Worm (Caenorhabditis elegans) whole organism, L4 larva: ENCODE data around the gene F59E11.5.

Experiments
- ZK546.5 ChIP-seq, 2 experiments: sonication (generic microtip); optimal IDR thresholded peaks; 2 replicates each; lab custom pipeline; 2017; ENCODE audit warnings: missing biosample characterization in 2 of 2, missing genetic modification characterization in 2 of 2
- ceh-82 ChIP-seq: sonication (generic microtip); optimal IDR thresholded peaks from 2 replicates; lab custom pipeline; 2017; ENCODE audit warnings: missing biosample characterization, missing genetic modification characterization
- daf-19 ChIP-seq: fragments of 200-800 bp; sonication (Bioruptor generic); conservative IDR thresholded peaks from 2 replicates; pipeline ENCODE4 v1.3.6; 2022; ENCODE audit warnings: missing genetic modification characterization, missing compliant biosample characterization
- dmd-8 ChIP-seq: fragments of 200-800 bp; sonication (Bioruptor generic); IDR thresholded peaks from 2 replicates; pipeline ENCODE4 v1.3.6; 2022; ENCODE audit warnings: missing genetic modification characterization, missing compliant biosample characterization
- dmd-9 ChIP-seq: fragments of 200-800 bp; sonication (Bioruptor generic); IDR thresholded peaks from 2 replicates; pipeline ENCODE4 v1.3.6; 2022; ENCODE audit warnings: missing genetic modification reagents, missing genetic modification characterization, missing compliant biosample characterization
- hlh-30 ChIP-seq: sonication (generic microtip); optimal IDR thresholded peaks from 2 replicates; lab custom pipeline; 2017; ENCODE audit warnings: antibody characterized with exemption, mild to moderate bottlenecking, missing genetic modification characterization, missing compliant biosample characterization; ENCODE audit not compliant: insufficient read depth
- madf-9 ChIP-seq: fragments of 200-800 bp; sonication (Bioruptor generic); conservative IDR thresholded peaks from 2 replicates; pipeline ENCODE4 v1.3.6; 2022; ENCODE audit warnings: missing genetic modification reagents, missing genetic modification characterization, missing compliant biosample characterization
- mdl-1 ChIP-seq, 2 experiments: fragments of 150-350 bp in 1 of 2; sonication (generic microtip) in 1 of 2; optimal IDR thresholded peaks; 2 replicates each; lab custom pipeline; 2014 to 2017; ENCODE audit warnings: missing biosample characterization in 2 of 2, missing genetic modification characterization in 2 of 2
- pha-4 ChIP-seq, 2 experiments: fragments of 150-350 bp in 1 of 2; fragments of 200-800 bp in 1 of 2; sonication (Bioruptor generic) in 1 of 2; IDR thresholded peaks in 1 of 2; optimal IDR thresholded peaks in 1 of 2; 2 replicates each; pipeline versions ENCODE4 v1.3.6 to Lab custom; 2014 to 2022; ENCODE audit warnings: missing genetic modification characterization in 2 of 2, missing genetic modification reagents in 2 of 2, missing biosample characterization in 1 of 2, missing compliant biosample characterization in 1 of 2
- sdz-12 ChIP-seq: fragments of 200-800 bp; sonication (Bioruptor generic); optimal IDR thresholded peaks from 2 replicates; lab custom pipeline; 2018; ENCODE audit warnings: mild to moderate bottlenecking, missing genetic modification characterization, missing compliant biosample characterization
- skn-1 ChIP-seq: fragments of 150-350 bp; optimal IDR thresholded peaks from 2 replicates; lab custom pipeline; 2014; ENCODE audit warnings: missing biosample characterization, missing genetic modification characterization
- unc-62 ChIP-seq, 3 experiments: fragments of 150-350 bp in 1 of 3; sonication (generic microtip); optimal IDR thresholded peaks in 2 of 3; peaks in 1 of 3; 1 replicate in 1 of 3; 2 replicates in 2 of 3; lab custom pipeline; 2014 to 2017; ENCODE audit warnings: missing biosample characterization in 3 of 3, missing genetic modification characterization in 3 of 3, missing genetic modification reagents in 3 of 3, missing genotype in 1 of 3
- zag-1 ChIP-seq: fragments of 150-350 bp; optimal IDR thresholded peaks from 2 replicates; lab custom pipeline; 2014; ENCODE audit warnings: missing biosample characterization, missing genetic modification characterization

ce11 chrV:8946142-8946541 lies 48.8 kb upstream of the F59E11.5 start:
- TF ChIP-seq daf-19 (GFP tag; lab: Robert Waterston, UW): no peak
- TF ChIP-seq pha-4 (GFP tag; IDR thresholded peaks at IDR 0.05; lab: Robert Waterston, UW): no peak
- no peak for TF ChIP-seq pha-4 (tag; optimal IDR thresholded peaks at IDR 0.05; lab: Kevin White, UChicago)
- no peak for TF ChIP-seq dmd-9 (GFP tag; lab: Robert Waterston, UW)
- TF ChIP-seq mdl-1 (tag; optimal IDR thresholded peaks at IDR 0.05; lab: Kevin White, UChicago): no peak
- no peak for TF ChIP-seq madf-9 (GFP tag; lab: Robert Waterston, UW)
- peak in 1 of 2 experiments; percentile 92 for TF ChIP-seq unc-62 (GFP tag; optimal IDR thresholded peaks at IDR 0.05 in 1 of 2; lab: Kevin White, UChicago)
- no peak for TF ChIP-seq unc-62 (tag; optimal IDR thresholded peaks at IDR 0.05; lab: Kevin White, UChicago)
- TF ChIP-seq dmd-8 (GFP tag; lab: Robert Waterston, UW): no peak
- no peak for TF ChIP-seq ZK546.5 (tag; optimal IDR thresholded peaks at IDR 0.05; lab: Kevin White, UChicago)
- no peak for TF ChIP-seq sdz-12
- no peak for TF ChIP-seq hlh-30 (tag; lab: Kevin White, UChicago)
- no peak for TF ChIP-seq zag-1
- TF ChIP-seq ceh-82 (tag; lab: Kevin White, UChicago): no peak
- TF ChIP-seq skn-1 (tag; lab: Kevin White, UChicago): no peak
